Fruit fly (Drosophila melanogaster) whole organism, embryonic: ENCODE results near the gene CG42395.
A peak's percentile ranks its signal among the peaks of the same experiment; 100 is the strongest.

Experiments used
- Bdp1 ChIP-seq: fragments of 200-800 bp; sonication (Bioruptor generic); optimal IDR thresholded peaks from 3 replicates; lab custom pipeline; 2016; ENCODE audit warnings: missing biosample characterization, missing genetic modification characterization
- CG10979 ChIP-seq: fragments of 200-800 bp; sonication (Bioruptor generic); optimal IDR thresholded peaks from 2 replicates; lab custom pipeline; 2018; ENCODE audit warnings: missing biosample characterization, mild to moderate bottlenecking, missing genetic modification characterization, moderate library complexity
- CG12071 ChIP-seq: fragments of 200-800 bp; sonication (Bioruptor generic); optimal IDR thresholded peaks from 3 replicates; lab custom pipeline; 2018; ENCODE audit warnings: missing biosample characterization, mild to moderate bottlenecking, missing genetic modification characterization
- CG12104 ChIP-seq: fragments of 200-800 bp; sonication (Bioruptor generic); optimal IDR thresholded peaks from 3 replicates; lab custom pipeline; 2016; ENCODE audit warnings: missing biosample characterization, missing genetic modification characterization
- CG13287 ChIP-seq: fragments of 200-800 bp; sonication (Bioruptor generic); IDR thresholded peaks from 2 replicates; pipeline ENCODE4 v1.3.6; 2022; ENCODE audit warnings: missing biosample characterization, missing genetic modification characterization; ENCODE audit not compliant: partially characterized antibody
- CG13296 ChIP-seq: fragments of 200-800 bp; sonication (Bioruptor generic); optimal IDR thresholded peaks from 3 replicates; lab custom pipeline; 2018; ENCODE audit warnings: missing biosample characterization, mild to moderate bottlenecking, missing genetic modification characterization
- CG15011 ChIP-seq: fragments of 200-800 bp; sonication (Bioruptor generic); optimal IDR thresholded peaks from 3 replicates; lab custom pipeline; 2018; ENCODE audit warnings: missing biosample characterization, mild to moderate bottlenecking, missing genetic modification characterization
- CG17612 ChIP-seq: fragments of 200-800 bp; sonication (Bioruptor generic); IDR thresholded peaks from 2 replicates; pipeline ENCODE4 v1.3.6; 2022; ENCODE audit warnings: missing biosample characterization, missing genetic modification characterization
- CG2678 ChIP-seq: fragments of 200-800 bp; sonication (Bioruptor generic); optimal IDR thresholded peaks from 3 replicates; lab custom pipeline; 2019; ENCODE audit warnings: missing biosample characterization, mild to moderate bottlenecking, missing genetic modification characterization, moderate library complexity
- CG3163 ChIP-seq: fragments of 200-800 bp; sonication (Bioruptor generic); optimal IDR thresholded peaks from 3 replicates; lab custom pipeline; 2016; ENCODE audit warnings: missing biosample characterization, missing genetic modification characterization
- CG34224 ChIP-seq: fragments of 200-800 bp; sonication (Bioruptor generic); IDR thresholded peaks from 3 replicates; pipeline ENCODE4 v1.3.6; 2022; ENCODE audit warnings: missing biosample characterization, missing genetic modification characterization; ENCODE audit not compliant: partially characterized antibody
- CG34422 ChIP-seq: fragments of 200-800 bp; sonication (Bioruptor generic); IDR thresholded peaks from 3 replicates; pipeline ENCODE4 v1.3.6; 2022; ENCODE audit warnings: missing biosample characterization, missing genetic modification characterization
- CG43689 ChIP-seq: fragments of 200-800 bp; sonication (Bioruptor generic); IDR thresholded peaks from 2 replicates; pipeline ENCODE4 v1.3.6; 2022; ENCODE audit warnings: missing biosample characterization, missing genetic modification characterization
- CG4617 ChIP-seq: fragments of 200-800 bp; sonication (Bioruptor generic); optimal IDR thresholded peaks from 3 replicates; lab custom pipeline; 2016; ENCODE audit warnings: missing biosample characterization, missing genetic modification characterization, borderline replicate concordance
- CG4730 ChIP-seq: fragments of 200-800 bp; sonication (Bioruptor generic); IDR thresholded peaks from 2 replicates; pipeline ENCODE4 v1.3.6; 2022; ENCODE audit warnings: missing biosample characterization, missing genetic modification characterization
- CG4820 ChIP-seq: fragments of 200-800 bp; sonication (Bioruptor generic); optimal IDR thresholded peaks from 3 replicates; lab custom pipeline; 2016; ENCODE audit warnings: missing biosample characterization, missing genetic modification characterization
- CG4854 ChIP-seq: fragments of 200-800 bp; sonication (Bioruptor generic); optimal IDR thresholded peaks from 2 replicates; lab custom pipeline; 2016; ENCODE audit warnings: missing biosample characterization, missing genetic modification characterization, inconsistent platforms
- CG7839 ChIP-seq: fragments of 200-800 bp; sonication (Bioruptor generic); optimal IDR thresholded peaks from 3 replicates; lab custom pipeline; 2018; ENCODE audit warnings: missing biosample characterization, mild to moderate bottlenecking, missing genetic modification characterization, moderate library complexity
- CG8281 ChIP-seq: fragments of 200-800 bp; sonication (Bioruptor generic); optimal IDR thresholded peaks from 2 replicates; lab custom pipeline; 2018; ENCODE audit warnings: missing biosample characterization, mild to moderate bottlenecking, missing genetic modification characterization, moderate library complexity
- CG8388 ChIP-seq: fragments of 200-800 bp; sonication (Bioruptor generic); optimal IDR thresholded peaks from 2 replicates; lab custom pipeline; 2019; ENCODE audit warnings: missing biosample characterization, mild to moderate bottlenecking, missing genetic modification characterization, moderate library complexity
- D ChIP-seq, 2 experiments: fragments of 200-800 bp in 1 of 2; fragments of >200 bp in 1 of 2; sonication (Bioruptor generic) in 1 of 2; optimal IDR thresholded peaks; 2 replicates in 1 of 2; 3 replicates in 1 of 2; lab custom pipeline; 2017; ENCODE audit warnings: mild to moderate bottlenecking in 1 of 2, missing biosample characterization in 1 of 2, missing genetic modification characterization in 1 of 2, missing genetic modification reagents in 1 of 2
- Gsc ChIP-seq: fragments of 200-800 bp; sonication (Bioruptor generic); IDR thresholded peaks from 2 replicates; pipeline ENCODE4 v1.3.6; 2022; ENCODE audit warnings: missing biosample characterization, missing genetic modification characterization
- HLHmδ ChIP-seq: fragments of 200-800 bp; sonication (Bioruptor generic); optimal IDR thresholded peaks from 2 replicates; lab custom pipeline; 2018; ENCODE audit warnings: missing biosample characterization, mild to moderate bottlenecking, missing genetic modification characterization, moderate library complexity
- Hmx ChIP-seq: fragments of 200-800 bp; sonication (Bioruptor generic); optimal IDR thresholded peaks from 2 replicates; lab custom pipeline; 2016; ENCODE audit warnings: missing biosample characterization, missing genetic modification characterization
- Lim3 ChIP-seq: fragments of 200-800 bp; sonication (Bioruptor generic); IDR thresholded peaks from 2 replicates; pipeline ENCODE4 v1.3.6; 2022; ENCODE audit warnings: missing biosample characterization, missing genetic modification characterization
- Side ChIP-seq: fragments of 200-800 bp; sonication (Bioruptor generic); optimal IDR thresholded peaks from 2 replicates; lab custom pipeline; 2016; ENCODE audit warnings: missing biosample characterization, missing genetic modification characterization
- Sox100B ChIP-seq: fragments of 200-800 bp; sonication (Bioruptor generic); optimal IDR thresholded peaks from 3 replicates; lab custom pipeline; 2018; ENCODE audit warnings: missing biosample characterization, mild to moderate bottlenecking, missing genetic modification characterization
- Trl ChIP-seq, 3 experiments: fragments of >200 bp in 2 of 3; fragments of 200-800 bp in 1 of 3; sonication (Bioruptor generic) in 1 of 3; optimal IDR thresholded peaks; 2 replicates in 1 of 3; 3 replicates in 2 of 3; lab custom pipeline; 2016 to 2017; ENCODE audit warnings: missing biosample characterization in 1 of 3, missing genetic modification characterization in 1 of 3
- Xbp1 ChIP-seq: fragments of 200-800 bp; sonication (Bioruptor generic); optimal IDR thresholded peaks from 3 replicates; lab custom pipeline; 2016; ENCODE audit warnings: missing biosample characterization, mild to moderate bottlenecking, missing genetic modification characterization
- ato ChIP-seq: fragments of 200-800 bp; sonication (Bioruptor generic); IDR thresholded peaks from 2 replicates; pipeline ENCODE4 v1.3.6; 2022; ENCODE audit warnings: missing biosample characterization, missing genetic modification characterization; ENCODE audit not compliant: partially characterized antibody
- cato ChIP-seq: fragments of 200-800 bp; sonication (Bioruptor generic); optimal IDR thresholded peaks from 2 replicates; lab custom pipeline; 2016; ENCODE audit warnings: missing biosample characterization, missing genetic modification characterization, borderline replicate concordance
- crc ChIP-seq: fragments of 200-800 bp; sonication (Bioruptor generic); optimal IDR thresholded peaks from 2 replicates; lab custom pipeline; 2016; ENCODE audit warnings: missing biosample characterization, missing genetic modification characterization
- dan ChIP-seq: fragments of 200-800 bp; sonication (Bioruptor generic); IDR thresholded peaks from 2 replicates; pipeline ENCODE4 v1.3.6; 2022; ENCODE audit warnings: missing biosample characterization, missing genetic modification characterization
- dati ChIP-seq: fragments of 200-800 bp; sonication (Bioruptor generic); IDR thresholded peaks from 2 replicates; pipeline ENCODE4 v1.3.6; 2022; ENCODE audit warnings: missing biosample characterization, missing genetic modification characterization
- emc ChIP-seq: fragments of 200-800 bp; sonication (Bioruptor generic); optimal IDR thresholded peaks from 2 replicates; lab custom pipeline; 2016; ENCODE audit warnings: missing biosample characterization, missing genetic modification characterization
- ham ChIP-seq: fragments of 200-800 bp; sonication (Bioruptor generic); IDR thresholded peaks from 2 replicates; pipeline ENCODE4 v1.3.6; 2022; ENCODE audit warnings: missing biosample characterization, missing genetic modification characterization
- her ChIP-seq: fragments of 200-800 bp; sonication (Bioruptor generic); optimal IDR thresholded peaks from 2 replicates; lab custom pipeline; 2016; ENCODE audit warnings: missing biosample characterization, missing genetic modification characterization
- kay ChIP-seq: fragments of 200-800 bp; sonication (Bioruptor generic); optimal IDR thresholded peaks from 2 replicates; lab custom pipeline; 2016; ENCODE audit warnings: missing biosample characterization, missing genetic modification characterization
- ken ChIP-seq: fragments of 200-800 bp; sonication (Bioruptor generic); IDR thresholded peaks from 3 replicates; pipeline ENCODE4 v1.3.6; 2022; ENCODE audit warnings: missing biosample characterization, missing genetic modification characterization
- lov ChIP-seq, 2 experiments: fragments of 200-800 bp in 1 of 2; fragments of >200 bp in 1 of 2; sonication (Bioruptor generic) in 1 of 2; IDR thresholded peaks in 1 of 2; optimal IDR thresholded peaks in 1 of 2; 2 replicates in 1 of 2; 3 replicates in 1 of 2; pipeline versions ENCODE4 v1.3.6 to Lab custom; 2017 to 2022; ENCODE audit warnings: missing biosample characterization in 1 of 2, missing genetic modification characterization in 1 of 2
- nom ChIP-seq: fragments of 200-800 bp; sonication (Bioruptor generic); optimal IDR thresholded peaks from 2 replicates; lab custom pipeline; 2017; ENCODE audit warnings: missing biosample characterization, missing genetic modification characterization, mild to moderate bottlenecking, moderate library complexity, missing genetic modification reagents
- sc ChIP-seq, 3 experiments: fragments of >200 bp in 2 of 3; fragments of 200-800 bp in 1 of 3; sonication (Bioruptor generic) in 1 of 3; optimal IDR thresholded peaks; 2 replicates in 2 of 3; 3 replicates in 1 of 3; lab custom pipeline; 2017; ENCODE audit warnings: mild to moderate bottlenecking in 1 of 3, missing biosample characterization in 1 of 3, missing genetic modification characterization in 1 of 3, missing genetic modification reagents in 1 of 3
- sisA ChIP-seq: fragments of 200-800 bp; sonication (Bioruptor generic); IDR thresholded peaks from 2 replicates; pipeline ENCODE4 v1.3.6; 2022; ENCODE audit warnings: missing biosample characterization, missing genetic modification characterization
- stc ChIP-seq: fragments of 200-800 bp; sonication (Bioruptor generic); IDR thresholded peaks from 2 replicates; pipeline ENCODE4 v1.3.6; 2022; ENCODE audit warnings: missing biosample characterization, missing genetic modification characterization
- vfl ChIP-seq: fragments of 200-800 bp; sonication (Bioruptor generic); optimal IDR thresholded peaks from 2 replicates; lab custom pipeline; 2016; ENCODE audit warnings: missing biosample characterization, missing genetic modification characterization
- vvl ChIP-seq: fragments of 200-800 bp; sonication (Bioruptor generic); IDR thresholded peaks from 2 replicates; pipeline ENCODE4 v1.3.6; 2022; ENCODE audit warnings: missing biosample characterization, missing genetic modification characterization
- wdn ChIP-seq: fragments of 200-800 bp; sonication (Bioruptor generic); IDR thresholded peaks from 2 replicates; pipeline ENCODE4 v1.3.6; 2022; ENCODE audit warnings: missing biosample characterization, missing genetic modification characterization

Gene CG42395

dm6 chrX:9578696-9579509, 2.9 kb upstream of the CG42395 start (continued):
- TF ChIP-seq vfl (GFP tag; lab: Kevin White, UChicago) (peak; percentile 98), sisA (GFP tag; lab: Robert Waterston, UW) (peak; percentile 99), Xbp1 (GFP tag; lab: Kevin White, UChicago) (peak; percentile 99), CG13296 (GFP tag; lab: Kevin White, UChicago) (peak; percentile 87), CG13287 (GFP tag; lab: Robert Waterston, UW) (no peak), CG2678 (tag; lab: Kevin White, UChicago) (peak; percentile 98), ato (GFP tag; lab: Robert Waterston, UW) (no peak), CG12104 (peak; percentile 94), Trl (optimal IDR thresholded peaks at IDR 0.05; lab: Kevin White, UChicago) (peak; percentile 11 to 32), Trl (GFP tag; optimal IDR thresholded peaks at IDR 0.05; lab: Kevin White, UChicago) (peak; percentile 99), Bdp1 (peak; percentile 93), Side (GFP tag; lab: Kevin White, UChicago) (peak; percentile 98), Hmx (GFP tag; lab: Kevin White, UChicago) (peak; percentile 94), dati (peak; percentile 97), CG17612 (GFP tag; lab: Robert Waterston, UW) (peak; percentile 96), CG3163 (GFP tag; lab: Kevin White, UChicago) (peak; percentile 92), ken (peak; percentile 99), CG10979 (tag; lab: Kevin White, UChicago) (peak; percentile 98), lov (optimal IDR thresholded peaks at IDR 0.05; lab: Kevin White, UChicago) (no peak), lov (GFP tag; IDR thresholded peaks at IDR 0.05; lab: Robert Waterston, UW) (peak; percentile 99), CG12071 (GFP tag; lab: Kevin White, UChicago) (peak; percentile 96), CG8281 (tag; lab: Kevin White, UChicago) (peak; percentile 88), her (GFP tag; lab: Kevin White, UChicago) (peak; percentile 96), wdn (GFP tag; lab: Robert Waterston, UW) (peak; percentile 98), Sox100B (GFP tag; lab: Kevin White, UChicago) (peak; percentile 93), CG43689 (GFP tag; lab: Robert Waterston, UW) (peak; percentile 94), vvl (peak; percentile 99), nom (GFP tag; lab: Kevin White, UChicago) (peak; percentile 96), CG34224 (no peak), ham (GFP tag; lab: Robert Waterston, UW) (peak; percentile 94), crc (GFP tag; lab: Kevin White, UChicago) (peak; percentile 97), CG34422 (GFP tag; lab: Robert Waterston, UW) (peak; percentile 99), stc (GFP tag; lab: Robert Waterston, UW) (peak; percentile 98), emc (GFP tag; lab: Kevin White, UChicago) (peak; percentile 96), CG4617 (GFP tag; lab: Kevin White, UChicago) (peak; percentile 98), HLHmδ (GFP tag; lab: Kevin White, UChicago) (peak; percentile 25), sc (optimal IDR thresholded peaks at IDR 0.05; lab: Kevin White, UChicago) (no peak), sc (GFP tag; optimal IDR thresholded peaks at IDR 0.05; lab: Kevin White, UChicago) (peak; percentile 99), CG8388 (GFP tag; lab: Kevin White, UChicago) (peak; percentile 97), CG7839 (tag; lab: Kevin White, UChicago) (peak; percentile 98), CG4820 (GFP tag; lab: Kevin White, UChicago) (peak; percentile 97), CG15011 (GFP tag; lab: Kevin White, UChicago) (peak; percentile 94), cato (peak; percentile 98), D (optimal IDR thresholded peaks at IDR 0.05; lab: Kevin White, UChicago) (no peak), D (GFP tag; optimal IDR thresholded peaks at IDR 0.05; lab: Kevin White, UChicago) (peak; percentile 99), kay (peak; percentile 96), Lim3 (GFP tag; lab: Robert Waterston, UW) (peak; percentile 94), CG4730 (GFP tag; lab: Robert Waterston, UW) (peak; percentile 98), Gsc (GFP tag; lab: Robert Waterston, UW) (peak; percentile 98), CG4854 (GFP tag; lab: Kevin White, UChicago) (peak; percentile 96), dan (GFP tag; lab: Robert Waterston, UW) (peak; percentile 99)
